Fruit fly (Drosophila melanogaster) whole organism, pupa: Measurements from ENCODE around the gene CG32817.

Source experiments
- CG15710 ChIP-seq: fragments of 200-800 bp; sonication (Bioruptor generic); optimal IDR thresholded peaks from 2 replicates; lab custom pipeline; 2018; ENCODE audit warnings: missing biosample characterization, mild to moderate bottlenecking, missing genetic modification characterization, moderate library complexity
- CG4496 ChIP-seq: fragments of 200-800 bp; sonication (Bioruptor generic); IDR thresholded peaks from 3 replicates; pipeline ENCODE4 v1.3.6; 2022; ENCODE audit warnings: missing biosample characterization, missing genetic modification characterization
- D1 ChIP-seq: fragments of 200-800 bp; sonication (Bioruptor generic); optimal IDR thresholded peaks from 2 replicates; lab custom pipeline; 2018; ENCODE audit warnings: missing biosample characterization, mild to moderate bottlenecking, missing genetic modification characterization, moderate library complexity
- Ets98B ChIP-seq: fragments of 200-800 bp; sonication (Bioruptor generic); IDR thresholded peaks from 2 replicates; pipeline ENCODE4 v1.3.6; 2022; ENCODE audit warnings: missing biosample characterization, missing genetic modification characterization
- Snoo ChIP-seq: fragments of 200-800 bp; sonication (Bioruptor generic); optimal IDR thresholded peaks from 3 replicates; lab custom pipeline; 2017; ENCODE audit warnings: missing biosample characterization, mild to moderate bottlenecking, missing genetic modification characterization, inconsistent platforms

DNA sequence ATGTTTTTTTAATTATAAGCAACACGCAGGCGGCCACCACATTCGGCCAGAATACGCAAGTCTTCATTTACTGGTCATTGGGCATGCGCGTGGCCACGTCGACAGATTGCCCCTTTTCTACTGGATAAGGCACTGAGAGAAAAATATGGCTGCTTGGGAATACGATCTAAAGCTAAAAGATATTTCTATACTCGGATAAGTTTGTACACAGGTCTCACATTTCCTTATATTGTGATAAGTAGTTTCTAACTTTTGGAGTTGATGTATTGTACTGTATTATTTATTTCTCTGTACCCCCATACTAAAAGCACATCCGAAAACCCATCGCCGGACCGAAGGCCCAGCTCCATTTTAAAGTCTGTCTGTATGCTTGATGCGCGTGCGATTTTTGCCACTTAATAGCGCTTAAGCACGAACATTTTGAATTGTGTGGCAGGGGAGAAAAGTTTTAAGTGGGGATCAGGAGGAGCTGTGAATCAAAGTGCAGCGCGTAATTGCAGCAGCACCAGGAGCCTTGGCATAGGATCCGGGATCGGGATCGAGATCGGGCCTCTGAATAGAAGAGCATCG lies 34.8 kb upstream of the CG32817 start:
- TF ChIP-seq Ets98B (GFP tag; lab: Robert Waterston, UW), result no peak
- TF ChIP-seq CG4496 (GFP tag; lab: Robert Waterston, UW), result peak; percentile 44; the same call in 1 of the 3 replicates
- peak; percentile 23 for TF ChIP-seq D1 (tag; lab: Kevin White, UChicago)
- peak; percentile 78 for TF ChIP-seq CG15710
- peak; percentile 40 for TF ChIP-seq Snoo (tag; lab: Kevin White, UChicago)
